Worm (Caenorhabditis elegans): ENCODE data around the gene T10B5.8.

DNA sequence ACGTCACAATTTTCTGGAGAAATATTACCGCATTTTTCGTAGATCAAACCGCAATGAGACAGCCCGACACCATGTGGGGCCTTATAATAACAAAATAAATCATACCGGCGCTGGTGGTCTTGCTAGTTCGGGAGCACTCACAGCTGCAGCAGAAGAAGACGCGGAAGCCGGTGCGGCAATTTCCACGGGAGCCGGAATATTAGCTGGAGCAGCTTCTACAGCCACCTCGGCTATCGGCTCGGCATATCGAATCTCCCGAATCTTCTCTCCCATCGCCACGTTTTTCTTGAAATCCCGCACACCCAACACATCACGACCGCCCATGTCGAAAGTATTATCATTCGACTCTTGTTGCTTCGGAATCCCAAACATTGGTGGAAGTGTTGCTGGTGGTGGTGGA lies 17.3 kb upstream of the T10B5.8 start:
- no peak for TF ChIP-seq snpc-4 (GFP tag; optimal IDR thresholded peaks at IDR 0.05)
- TF ChIP-seq snpc-4 (tag; optimal IDR thresholded peaks at IDR 0.05) = no peak
- no peak for TF ChIP-seq ztf-6 (GFP tag; IDR thresholded peaks at IDR 0.05)
- no peak for TF ChIP-seq F33H1.4 (GFP tag; IDR thresholded peaks at IDR 0.05)
- TF ChIP-seq lin-35 (GFP tag; optimal IDR thresholded peaks at IDR 0.05) = no peak
- TF ChIP-seq D2030.7 (GFP tag; IDR thresholded peaks at IDR 0.05) = no peak
- no peak for TF ChIP-seq B0035.1 (tag; optimal IDR thresholded peaks at IDR 0.05)
- no peak for TF ChIP-seq ztf-28 (GFP tag; IDR thresholded peaks at IDR 0.05)
- TF ChIP-seq F52B5.7 (tag; optimal IDR thresholded peaks at IDR 0.05) = no peak
- TF ChIP-seq dox-1 (GFP tag; IDR thresholded peaks at IDR 0.05) = no peak
- TF ChIP-seq tbp1 (GFP tag; optimal IDR thresholded peaks at IDR 0.05) = no peak

All from whole organism, young adult.